Worm (Caenorhabditis elegans) whole organism, L3 larva: ENCODE data around the gene ZK354.3.

Source experiments
- R02D3.7 ChIP-seq: fragments of 150-350 bp; optimal IDR thresholded peaks from 2 replicates; lab custom pipeline; 2014; ENCODE audit warnings: missing biosample characterization, missing genetic modification characterization
- ZK546.5 ChIP-seq: sonication (generic microtip); optimal IDR thresholded peaks from 2 replicates; lab custom pipeline; 2017; ENCODE audit warnings: missing biosample characterization, missing genetic modification characterization
- aly-2 ChIP-seq: fragments of 150-350 bp; optimal IDR thresholded peaks from 2 replicates; lab custom pipeline; 2014; ENCODE audit warnings: missing biosample characterization, missing genetic modification characterization
- ama-1 ChIP-seq: fragments of 150-350 bp; optimal IDR thresholded peaks from 2 replicates; lab custom pipeline; 2018
- ceh-28 ChIP-seq: fragments of 150-350 bp; optimal IDR thresholded peaks from 2 replicates; lab custom pipeline; 2014; ENCODE audit warnings: missing biosample characterization, missing genetic modification reagents, missing genetic modification characterization
- ceh-82 ChIP-seq: fragments of 150-350 bp; optimal IDR thresholded peaks from 2 replicates; lab custom pipeline; 2014; ENCODE audit warnings: missing biosample characterization, missing genetic modification characterization
- ceh-9 ChIP-seq: sonication (generic microtip); optimal IDR thresholded peaks from 2 replicates; lab custom pipeline; 2018; ENCODE audit warnings: missing biosample characterization, missing genetic modification characterization
- daf-12 ChIP-seq: fragments of 150-350 bp; optimal IDR thresholded peaks from 2 replicates; lab custom pipeline; 2014; ENCODE audit warnings: missing biosample characterization, missing genetic modification reagents, missing genetic modification characterization
- egl-27 ChIP-seq: sonication (generic microtip); optimal IDR thresholded peaks from 4 replicates; lab custom pipeline; 2017; ENCODE audit warnings: missing biosample characterization, missing genetic modification reagents, missing genetic modification characterization
- egl-5 ChIP-seq: fragments of 150-350 bp; optimal IDR thresholded peaks from 2 replicates; lab custom pipeline; 2017; ENCODE audit warnings: missing biosample characterization, missing genetic modification reagents, missing genetic modification characterization, inconsistent platforms
- elt-1 ChIP-seq: fragments of 150-350 bp; optimal IDR thresholded peaks from 2 replicates; lab custom pipeline; 2014; ENCODE audit warnings: missing biosample characterization, missing genetic modification characterization
- elt-2 ChIP-seq: sonication (generic microtip); optimal IDR thresholded peaks from 2 replicates; lab custom pipeline; 2016; ENCODE audit warnings: missing genetic modification reagents, mild to moderate bottlenecking, missing genetic modification characterization, missing compliant biosample characterization
- elt-3 ChIP-seq, 3 experiments: fragments of 150-350 bp in 1 of 3; sonication (generic microtip) in 2 of 3; optimal IDR thresholded peaks; 2 replicates in 2 of 3; 4 replicates in 1 of 3; lab custom pipeline; 2014 to 2017; ENCODE audit warnings: missing biosample characterization in 3 of 3, missing genetic modification characterization in 3 of 3
- eor-1 ChIP-seq, 2 experiments: fragments of 150-350 bp; optimal IDR thresholded peaks; 2 replicates each; lab custom pipeline; 2014 to 2018; ENCODE audit warnings: missing biosample characterization in 2 of 2, missing genetic modification characterization in 2 of 2
- fkh-10 ChIP-seq: sonication (generic microtip); optimal IDR thresholded peaks from 2 replicates; lab custom pipeline; 2017; ENCODE audit warnings: missing biosample characterization, missing genetic modification reagents, missing genetic modification characterization
- fkh-2 ChIP-seq: fragments of 150-350 bp; optimal IDR thresholded peaks from 2 replicates; lab custom pipeline; 2014; ENCODE audit warnings: missing biosample characterization, missing genetic modification reagents, missing genetic modification characterization
- fos-1 ChIP-seq: fragments of 150-350 bp; optimal IDR thresholded peaks from 2 replicates; lab custom pipeline; 2014; ENCODE audit warnings: missing biosample characterization, missing genetic modification characterization
- hmg-11 ChIP-seq: sonication (generic microtip); optimal IDR thresholded peaks from 2 replicates; lab custom pipeline; 2016; ENCODE audit warnings: missing genetic modification characterization, missing compliant biosample characterization
- jun-1 ChIP-seq: fragments of 150-350 bp; optimal IDR thresholded peaks from 2 replicates; lab custom pipeline; 2014; ENCODE audit warnings: missing biosample characterization, missing genetic modification reagents, missing genetic modification characterization
- lin-15B ChIP-seq: fragments of 150-350 bp; optimal IDR thresholded peaks from 2 replicates; lab custom pipeline; 2014; ENCODE audit warnings: missing biosample characterization, missing genetic modification characterization
- lin-39 ChIP-seq: fragments of 150-350 bp; optimal IDR thresholded peaks from 2 replicates; lab custom pipeline; 2018; ENCODE audit warnings: missing biosample characterization, missing genetic modification reagents, missing genetic modification characterization
- lsy-12 ChIP-seq: sonication (generic microtip); optimal IDR thresholded peaks from 2 replicates; lab custom pipeline; 2016; ENCODE audit warnings: mild to moderate bottlenecking, missing genetic modification characterization, missing compliant biosample characterization
- mml-1 ChIP-seq: fragments of 150-350 bp; sonication (generic microtip); optimal IDR thresholded peaks from 3 replicates; lab custom pipeline; 2014; ENCODE audit warnings: missing biosample characterization, missing genetic modification characterization
- nfya-1 ChIP-seq: sonication (generic microtip); optimal IDR thresholded peaks from 2 replicates; lab custom pipeline; 2017; ENCODE audit warnings: missing genetic modification characterization, mild to moderate bottlenecking, missing compliant biosample characterization, antibody characterized with exemption, moderate library complexity; ENCODE audit not compliant: insufficient read depth
- nhr-11 ChIP-seq: fragments of 150-350 bp; optimal IDR thresholded peaks from 2 replicates; lab custom pipeline; 2014; ENCODE audit warnings: missing biosample characterization, missing genetic modification characterization
- nhr-12 ChIP-seq: fragments of 150-350 bp; optimal IDR thresholded peaks from 2 replicates; lab custom pipeline; 2014; ENCODE audit warnings: missing biosample characterization, missing genetic modification characterization
- nhr-23 ChIP-seq: fragments of 150-350 bp; optimal IDR thresholded peaks from 2 replicates; lab custom pipeline; 2014; ENCODE audit warnings: missing biosample characterization, missing genetic modification reagents, missing genetic modification characterization
- nhr-237 ChIP-seq: fragments of 150-350 bp; optimal IDR thresholded peaks from 2 replicates; lab custom pipeline; 2014; ENCODE audit warnings: missing biosample characterization, missing genetic modification characterization
- nhr-25 ChIP-seq: sonication (generic microtip); optimal IDR thresholded peaks from 2 replicates; lab custom pipeline; 2017; ENCODE audit warnings: missing biosample characterization, missing genetic modification characterization
- nhr-43 ChIP-seq: sonication (generic microtip); optimal IDR thresholded peaks from 2 replicates; lab custom pipeline; 2016; ENCODE audit warnings: mild to moderate bottlenecking, missing genetic modification characterization, missing compliant biosample characterization; ENCODE audit not compliant: poor library complexity, severe bottlenecking
- nhr-67 ChIP-seq: fragments of 150-350 bp; optimal IDR thresholded peaks from 2 replicates; lab custom pipeline; 2014; ENCODE audit warnings: missing biosample characterization, missing genetic modification characterization
- nhr-76 ChIP-seq: fragments of 150-350 bp; sonication (generic microtip); optimal IDR thresholded peaks from 5 replicates; lab custom pipeline; 2014; ENCODE audit warnings: missing biosample characterization, missing genetic modification characterization
- nhr-77 ChIP-seq: fragments of 150-350 bp; optimal IDR thresholded peaks from 2 replicates; lab custom pipeline; 2014; ENCODE audit warnings: missing biosample characterization, missing genetic modification characterization
- pqm-1 ChIP-seq: fragments of 150-350 bp; optimal IDR thresholded peaks from 2 replicates; lab custom pipeline; 2017; ENCODE audit warnings: missing biosample characterization, missing genetic modification characterization, inconsistent platforms
- skn-1 ChIP-seq: fragments of 150-350 bp; optimal IDR thresholded peaks from 2 replicates; lab custom pipeline; 2014; ENCODE audit warnings: missing biosample characterization, missing genetic modification characterization
- snpc-4 ChIP-seq: fragments of 150-350 bp; optimal IDR thresholded peaks from 2 replicates; lab custom pipeline; 2014; ENCODE audit warnings: missing biosample characterization, missing genetic modification characterization
- unc-39 ChIP-seq: sonication (generic microtip); optimal IDR thresholded peaks from 4 replicates; lab custom pipeline; 2017; ENCODE audit warnings: missing biosample characterization, missing genetic modification characterization
- unc-62 ChIP-seq: fragments of 150-350 bp; sonication (generic microtip); optimal IDR thresholded peaks from 4 replicates; lab custom pipeline; 2014; ENCODE audit warnings: missing biosample characterization, missing genetic modification reagents, missing genetic modification characterization
- ztf-11 ChIP-seq: fragments of 150-350 bp; optimal IDR thresholded peaks from 2 replicates; lab custom pipeline; 2014; ENCODE audit warnings: missing biosample characterization, missing genetic modification characterization
- ztf-4 ChIP-seq: fragments of 150-350 bp; optimal IDR thresholded peaks from 2 replicates; lab custom pipeline; 2014; ENCODE audit warnings: missing biosample characterization, missing genetic modification characterization

The ZK354.3 gene

DNA sequence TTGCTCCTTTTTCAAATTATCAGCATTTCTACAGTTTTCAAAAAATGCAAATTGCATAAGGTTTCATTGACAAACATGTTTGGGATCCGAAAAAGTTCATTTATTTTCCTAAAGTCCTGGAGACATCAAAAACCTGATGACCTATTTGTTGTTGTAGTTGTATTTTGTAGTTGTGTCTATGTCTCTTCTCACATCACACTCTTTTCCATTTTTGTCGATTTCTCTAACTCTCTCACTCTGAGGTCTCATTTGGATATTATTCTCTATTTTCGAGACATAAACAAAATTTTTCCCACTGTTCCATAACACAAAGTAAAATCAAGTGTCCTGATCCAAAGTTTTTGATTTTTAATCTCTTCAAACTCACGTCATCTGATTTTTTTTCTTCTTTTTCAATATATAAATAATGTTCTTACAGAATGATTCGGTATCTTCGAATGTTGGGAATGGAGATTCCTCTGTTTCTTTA lies 9.0 kb downstream of the ZK354.3 start, which contains the start of gene slc-46A:
slc-46A (plus strand) TSS at position 419 of the 469 bp plus-strand sequence.
- TF ChIP-seq ceh-28 (tag; lab: Kevin White, UChicago) (no peak), nfya-1 (tag; lab: Kevin White, UChicago) (peak; percentile 13), snpc-4 (tag; lab: Kevin White, UChicago) (peak; percentile 48), nhr-23 (tag; lab: Kevin White, UChicago) (peak; percentile 59), nhr-43 (tag; lab: Kevin White, UChicago) (no peak), elt-2 (tag; lab: Kevin White, UChicago) (peak; percentile 50), ZK546.5 (tag; lab: Kevin White, UChicago) (no peak), aly-2 (no peak)
- TF ChIP-seq, all 47 proteins: peak for 4

DNA sequence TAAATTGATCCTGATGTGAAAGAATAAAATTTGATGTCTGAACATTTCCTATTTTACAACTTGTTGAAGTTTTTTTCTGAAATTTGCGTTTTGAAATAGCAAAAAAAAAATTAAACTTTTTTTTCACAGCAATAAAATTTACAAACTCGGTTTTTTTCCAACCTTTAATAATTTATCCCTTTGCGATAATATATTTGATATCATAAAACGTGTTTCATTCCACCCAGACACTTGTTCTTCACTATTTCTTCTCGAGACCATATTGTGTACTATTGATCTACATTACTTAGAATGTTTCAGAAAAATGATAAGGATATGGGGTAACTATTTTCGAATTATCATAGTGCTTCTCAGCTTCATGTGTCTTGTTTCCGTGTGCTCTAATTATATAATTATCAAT lies 16.3 kb downstream of the ZK354.3 start, which contains the start of gene Y4C6B.4:
Y4C6B.4 (plus strand) TSS at position 301 of the 400 bp plus-strand sequence.
- TF ChIP-seq fkh-10 (GFP tag; lab: Kevin White, UChicago) (no peak), mml-1 (tag; lab: Kevin White, UChicago) (no peak), nhr-76 (tag; lab: Kevin White, UChicago) (no peak), lsy-12 (tag; lab: Kevin White, UChicago) (no peak), nhr-25 (tag; lab: Kevin White, UChicago) (no peak), ZK546.5 (tag; lab: Kevin White, UChicago) (no peak), nhr-23 (tag; lab: Kevin White, UChicago) (no peak), nhr-11 (tag; lab: Kevin White, UChicago) (no peak), ztf-11 (tag; lab: Kevin White, UChicago) (no peak), lin-39 (tag; lab: Kevin White, UChicago) (no peak)

DNA sequence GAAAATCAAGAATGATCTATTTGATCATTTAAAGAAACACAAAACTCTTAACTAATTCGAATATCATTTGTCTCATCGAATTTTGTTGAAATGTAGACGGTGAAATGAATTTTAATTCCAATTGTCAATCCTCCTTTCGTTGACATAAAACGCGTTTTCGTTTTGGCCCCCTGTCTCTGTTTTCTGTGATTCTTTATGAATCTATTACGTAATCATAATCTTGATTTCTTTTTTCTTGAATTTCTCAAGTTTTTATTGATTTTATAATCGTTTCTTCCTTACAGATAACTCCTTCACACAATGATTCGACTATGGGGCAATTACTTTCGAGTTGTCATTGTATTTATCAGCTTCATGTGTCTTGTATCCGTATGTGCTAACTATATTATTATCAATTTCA lies 22.3 kb downstream of the ZK354.3 start, which contains the start of gene Y4C6B.3:
Y4C6B.3 (plus strand) TSS at position 301 of the 400 bp plus-strand sequence.
- TF ChIP-seq unc-62 (GFP tag; lab: Kevin White, UChicago) = no peak
- no peak for TF ChIP-seq daf-12 (tag; lab: Kevin White, UChicago)
- no peak for TF ChIP-seq hmg-11 (tag; lab: Kevin White, UChicago)
- no peak for TF ChIP-seq nhr-12

DNA sequence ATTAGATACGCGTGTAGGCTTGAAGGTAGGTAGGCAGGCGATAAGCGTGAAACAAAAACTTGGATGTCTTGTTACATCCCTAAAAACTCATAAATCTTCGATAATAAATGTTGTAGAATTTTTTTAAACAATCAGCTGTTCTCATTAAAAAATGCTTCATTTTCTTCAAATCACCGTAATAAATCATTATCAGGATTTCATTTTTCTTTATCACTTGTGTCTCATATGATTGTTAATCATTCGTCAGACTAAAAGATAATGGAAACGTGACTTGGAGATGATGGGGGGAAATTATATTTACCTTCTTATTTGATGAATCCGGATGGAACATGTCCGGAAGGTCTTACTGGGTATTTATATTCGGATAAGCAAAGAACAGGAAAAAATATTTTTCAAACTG lies 23.6 kb downstream of the ZK354.3 start:
- TF ChIP-seq nhr-43 (tag; lab: Kevin White, UChicago) (no peak), hmg-11 (tag; lab: Kevin White, UChicago) (no peak), lin-15B (tag; lab: Kevin White, UChicago) (no peak), unc-39 (tag; lab: Kevin White, UChicago) (no peak), nhr-237 (no peak), mml-1 (tag; lab: Kevin White, UChicago) (no peak), pqm-1 (tag; lab: Kevin White, UChicago) (no peak), fkh-2 (tag; lab: Kevin White, UChicago) (no peak), nhr-12 (no peak), aly-2 (no peak), lsy-12 (tag; lab: Kevin White, UChicago) (no peak)

DNA sequence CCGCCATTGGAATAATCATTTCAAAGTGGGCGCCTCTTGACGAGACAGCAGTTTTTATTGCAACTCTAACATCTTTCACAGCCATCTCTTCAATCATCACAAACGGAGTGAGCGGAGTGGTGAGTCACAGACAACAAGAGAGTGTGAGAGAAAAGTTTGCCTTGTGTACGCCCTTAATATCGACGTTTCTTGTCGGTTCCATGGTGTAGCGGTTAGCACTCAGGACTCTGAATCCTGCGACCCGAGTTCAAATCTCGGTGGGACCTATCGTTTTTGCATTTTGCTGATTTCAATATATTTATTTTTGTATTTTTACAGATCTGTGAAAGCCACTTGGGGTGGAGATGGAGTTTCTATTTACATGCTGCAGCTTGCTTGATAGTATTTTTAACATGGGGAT lies 24.7 kb downstream of the ZK354.3 start:
- TF ChIP-seq hmg-11 (tag; lab: Kevin White, UChicago) = peak; percentile 56
- TF ChIP-seq fkh-10 (GFP tag; lab: Kevin White, UChicago) = no peak
- no peak for TF ChIP-seq eor-1 (tag; optimal IDR thresholded peaks at IDR 0.05; lab: Kevin White, UChicago)
- TF ChIP-seq pqm-1 (tag; lab: Kevin White, UChicago) = peak; percentile 52
- TF ChIP-seq nhr-12 = no peak
- no peak for TF ChIP-seq fos-1 (tag; lab: Kevin White, UChicago)
- TF ChIP-seq elt-1 = no peak
- no peak for TF ChIP-seq ceh-82 (tag; lab: Kevin White, UChicago)
- TF ChIP-seq jun-1 (tag; lab: Kevin White, UChicago) = peak; percentile 23
- no peak for TF ChIP-seq nhr-77
- TF ChIP-seq elt-2 (tag; lab: Kevin White, UChicago) = peak; percentile 10
- TF ChIP-seq nfya-1 (tag; lab: Kevin White, UChicago) = peak; percentile 63
- no peak for TF ChIP-seq nhr-23 (tag; lab: Kevin White, UChicago)
- no peak for TF ChIP-seq mml-1 (tag; lab: Kevin White, UChicago)
- peak; percentile 39 for TF ChIP-seq skn-1 (tag; lab: Kevin White, UChicago)
- peak; percentile 9 for TF ChIP-seq snpc-4 (tag; lab: Kevin White, UChicago)
- peak; percentile 46 for TF ChIP-seq egl-5 (tag; lab: Kevin White, UChicago)
- TF ChIP-seq nhr-25 (tag; lab: Kevin White, UChicago) = peak; percentile 34
- no peak for TF ChIP-seq unc-62 (GFP tag; lab: Kevin White, UChicago)
- TF ChIP-seq ztf-4 (tag; lab: Kevin White, UChicago) = no peak
- peak; percentile 42 for TF ChIP-seq lsy-12 (tag; lab: Kevin White, UChicago)
- no peak for TF ChIP-seq ZK546.5 (tag; lab: Kevin White, UChicago)
- TF ChIP-seq elt-3 (tag; optimal IDR thresholded peaks at IDR 0.05; lab: Kevin White, UChicago) = no peak
- peak; percentile 40 for TF ChIP-seq lin-15B (tag; lab: Kevin White, UChicago)
- no peak for TF ChIP-seq aly-2
- TF ChIP-seq egl-27 (tag; lab: Kevin White, UChicago) = no peak
- TF ChIP-seq nhr-43 (tag; lab: Kevin White, UChicago) = peak; percentile 57
- no peak for TF ChIP-seq nhr-11 (tag; lab: Kevin White, UChicago)
- TF ChIP-seq R02D3.7 = no peak
- TF ChIP-seq unc-39 (tag; lab: Kevin White, UChicago) = no peak
- TF ChIP-seq fkh-2 (tag; lab: Kevin White, UChicago) = no peak
- no peak for TF ChIP-seq nhr-237
- TF ChIP-seq ama-1 (lab: Kevin White, UChicago) = no peak
- TF ChIP-seq nhr-67 (tag; lab: Kevin White, UChicago) = no peak
- no peak for TF ChIP-seq ceh-9 (tag; lab: Kevin White, UChicago)
